Worm (Caenorhabditis elegans) whole organism, early embryonic: Measurements from ENCODE around the gene pho-4.

ENCODE experiments used
- B0310.2 ChIP-seq: sonication (generic microtip); optimal IDR thresholded peaks from 2 replicates; lab custom pipeline; 2016; ENCODE audit warnings: mild to moderate bottlenecking, missing genetic modification characterization, missing compliant biosample characterization
- aly-1 ChIP-seq: sonication (generic microtip); optimal IDR thresholded peaks from 2 replicates; lab custom pipeline; 2016; ENCODE audit warnings: missing genetic modification characterization, missing compliant biosample characterization
- ama-1 ChIP-seq: fragments of 150-350 bp; optimal IDR thresholded peaks from 2 replicates; lab custom pipeline; 2014
- ceh-36 ChIP-seq: sonication (generic microtip); optimal IDR thresholded peaks from 2 replicates; lab custom pipeline; 2016; ENCODE audit warnings: missing genetic modification characterization, inconsistent platforms, missing compliant biosample characterization
- ets-7 ChIP-seq: sonication (generic microtip); optimal IDR thresholded peaks from 2 replicates; lab custom pipeline; 2016; ENCODE audit warnings: missing genotype, missing genetic modification characterization, missing compliant biosample characterization
- flt-1 ChIP-seq: fragments of 200-800 bp; sonication (Bioruptor generic); IDR thresholded peaks from 2 replicates; pipeline ENCODE4 v1.3.6; 2022; ENCODE audit warnings: missing genetic modification characterization, missing compliant biosample characterization
- hmbx-1 ChIP-seq: sonication (generic microtip); optimal IDR thresholded peaks from 2 replicates; lab custom pipeline; 2016; ENCODE audit warnings: mild to moderate bottlenecking, missing genetic modification characterization, missing compliant biosample characterization
- hnd-1 ChIP-seq: sonication (generic microtip); optimal IDR thresholded peaks from 2 replicates; lab custom pipeline; 2016; ENCODE audit warnings: missing genetic modification characterization, missing compliant biosample characterization
- pes-1 ChIP-seq: fragments of 200-800 bp; sonication (Bioruptor generic); IDR thresholded peaks from 2 replicates; pipeline ENCODE4 v1.3.6; 2022; ENCODE audit warnings: missing genetic modification reagents, missing genetic modification characterization, missing compliant biosample characterization
- scrt-1 ChIP-seq: fragments of 200-800 bp; sonication (Bioruptor generic); IDR thresholded peaks from 2 replicates; pipeline ENCODE4 v1.3.6; 2022; ENCODE audit warnings: missing genetic modification characterization, missing compliant biosample characterization
- tbx-11 ChIP-seq: fragments of 200-800 bp; sonication (Bioruptor generic); IDR thresholded peaks from 2 replicates; pipeline ENCODE4 v1.3.6; 2022; ENCODE audit warnings: missing genetic modification characterization, missing compliant biosample characterization
- tbx-37 ChIP-seq: fragments of 200-800 bp; sonication (Bioruptor generic); conservative IDR thresholded peaks from 2 replicates; pipeline ENCODE4 v1.3.6; 2022; ENCODE audit warnings: missing genetic modification reagents, missing genetic modification characterization, missing compliant biosample characterization
- tra-4 ChIP-seq: sonication (generic microtip); optimal IDR thresholded peaks from 2 replicates; lab custom pipeline; 2017; ENCODE audit warnings: missing genetic modification characterization, missing compliant biosample characterization

DNA sequence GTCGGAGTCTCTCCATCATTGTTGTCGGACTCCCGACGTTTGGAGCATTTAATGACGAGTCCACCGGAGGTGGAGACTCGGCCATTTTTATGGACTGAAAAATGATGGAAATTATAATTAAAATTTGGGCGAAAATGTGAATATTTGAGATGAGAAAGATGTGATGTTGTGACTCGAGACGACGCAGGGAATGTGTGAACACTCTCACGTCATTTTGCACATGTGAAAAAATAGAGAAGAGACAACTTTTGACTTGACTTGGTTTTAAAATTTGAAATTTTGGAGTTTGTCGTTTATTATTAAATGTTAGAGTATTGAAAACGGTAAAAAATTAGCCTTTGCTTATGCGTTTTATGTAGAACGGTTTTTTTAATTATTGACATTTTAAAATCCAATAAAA lies 13.0 kb downstream of the pho-4 start, which contains the start of gene dsh-1:
- TF ChIP-seq ama-1, result no peak
- no peak for TF ChIP-seq ceh-36 (tag; lab: Kevin White, UChicago)
- TF ChIP-seq scrt-1, result no peak
- TF ChIP-seq ets-7 (tag; lab: Kevin White, UChicago), result no peak
- no peak for TF ChIP-seq aly-1 (tag; lab: Kevin White, UChicago)
- no peak for TF ChIP-seq tra-4 (tag; lab: Kevin White, UChicago)
- TF ChIP-seq hnd-1 (tag; lab: Kevin White, UChicago), result no peak
- TF ChIP-seq flt-1 (GFP tag; lab: Robert Waterston, UW), result no peak
- TF ChIP-seq B0310.2 (tag; lab: Kevin White, UChicago), result no peak
- TF ChIP-seq hmbx-1, result no peak
- TF ChIP-seq tbx-37 (GFP tag; lab: Robert Waterston, UW), result no peak
- TF ChIP-seq pes-1 (GFP tag; lab: Robert Waterston, UW), result no peak
- no peak for TF ChIP-seq tbx-11
